Fruit fly (Drosophila melanogaster) whole organism, embryonic: ENCODE results near the gene Pde11.
A peak's percentile ranks its signal among the peaks of the same experiment; 100 is the strongest.

ENCODE experiments used
- ATbp ChIP-seq: fragments of 200-800 bp; sonication (Bioruptor generic); optimal IDR thresholded peaks from 2 replicates; lab custom pipeline; 2017; ENCODE audit warnings: missing biosample characterization, mild to moderate bottlenecking, missing genetic modification characterization, missing genetic modification reagents
- B-H1 ChIP-seq: fragments of 200-800 bp; sonication (Bioruptor generic); IDR thresholded peaks from 3 replicates; pipeline ENCODE4 v1.3.6; 2022; ENCODE audit warnings: missing biosample characterization, missing genetic modification characterization
- CG10267 ChIP-seq: fragments of 200-800 bp; sonication (Bioruptor generic); optimal IDR thresholded peaks from 2 replicates; lab custom pipeline; 2018; ENCODE audit warnings: missing biosample characterization, mild to moderate bottlenecking, missing genetic modification characterization, moderate library complexity
- CG10431 ChIP-seq: fragments of 200-800 bp; sonication (Bioruptor generic); optimal IDR thresholded peaks from 3 replicates; lab custom pipeline; 2018; ENCODE audit warnings: missing biosample characterization, mild to moderate bottlenecking, missing genetic modification characterization
- CG11695 ChIP-seq: fragments of 200-800 bp; sonication (Bioruptor generic); IDR thresholded peaks from 3 replicates; pipeline ENCODE4 v1.3.6; 2022; ENCODE audit warnings: missing biosample characterization, missing genetic modification characterization
- CG12942 ChIP-seq: fragments of 200-800 bp; sonication (Bioruptor generic); optimal IDR thresholded peaks from 3 replicates; lab custom pipeline; 2016; ENCODE audit warnings: missing biosample characterization, missing genetic modification characterization
- CG13624 ChIP-seq: fragments of 200-800 bp; sonication (Bioruptor generic); optimal IDR thresholded peaks from 2 replicates; lab custom pipeline; 2016; ENCODE audit warnings: missing biosample characterization, missing genetic modification characterization
- CG17361 ChIP-seq: fragments of 200-800 bp; sonication (Bioruptor generic); IDR thresholded peaks from 3 replicates; pipeline ENCODE4 v1.3.6; 2022; ENCODE audit warnings: missing biosample characterization, missing genetic modification characterization
- CG17829 ChIP-seq: fragments of 200-800 bp; optimal IDR thresholded peaks from 2 replicates; lab custom pipeline; 2019; ENCODE audit warnings: missing biosample characterization, mild to moderate bottlenecking, missing genetic modification characterization, moderate library complexity
- CG31388 ChIP-seq: fragments of 200-800 bp; sonication (Bioruptor generic); optimal IDR thresholded peaks from 2 replicates; lab custom pipeline; 2016; ENCODE audit warnings: missing biosample characterization, missing genetic modification characterization
- CG3163 ChIP-seq: fragments of 200-800 bp; sonication (Bioruptor generic); optimal IDR thresholded peaks from 3 replicates; lab custom pipeline; 2016; ENCODE audit warnings: missing biosample characterization, missing genetic modification characterization
- CG3281 ChIP-seq: fragments of 200-800 bp; sonication (Bioruptor generic); optimal IDR thresholded peaks from 3 replicates; lab custom pipeline; 2017; ENCODE audit warnings: missing biosample characterization, mild to moderate bottlenecking, missing genetic modification characterization
- CG34224 ChIP-seq: fragments of 200-800 bp; sonication (Bioruptor generic); IDR thresholded peaks from 3 replicates; pipeline ENCODE4 v1.3.6; 2022; ENCODE audit warnings: missing biosample characterization, missing genetic modification characterization; ENCODE audit not compliant: partially characterized antibody
- CG34376 ChIP-seq: fragments of 200-800 bp; sonication (Bioruptor generic); optimal IDR thresholded peaks from 2 replicates; lab custom pipeline; 2018; ENCODE audit warnings: missing biosample characterization, mild to moderate bottlenecking, missing genetic modification characterization
- CG4404 ChIP-seq: fragments of 200-800 bp; sonication (Bioruptor generic); IDR thresholded peaks from 2 replicates; pipeline ENCODE4 v1.3.6; 2022; ENCODE audit warnings: missing biosample characterization, missing genetic modification characterization
- CG4820 ChIP-seq: fragments of 200-800 bp; sonication (Bioruptor generic); optimal IDR thresholded peaks from 3 replicates; lab custom pipeline; 2016; ENCODE audit warnings: missing biosample characterization, missing genetic modification characterization
- CG6689 ChIP-seq: fragments of 200-800 bp; sonication (Bioruptor generic); IDR thresholded peaks from 2 replicates; pipeline ENCODE4 v1.3.6; 2022; ENCODE audit warnings: missing biosample characterization, missing genetic modification characterization
- CG7372 ChIP-seq: fragments of 200-800 bp; sonication (Bioruptor generic); IDR thresholded peaks from 2 replicates; pipeline ENCODE4 v1.3.6; 2022; ENCODE audit warnings: missing biosample characterization, missing genetic modification characterization
- CG7987 ChIP-seq: fragments of 200-800 bp; sonication (Bioruptor generic); optimal IDR thresholded peaks from 2 replicates; lab custom pipeline; 2018; ENCODE audit warnings: missing biosample characterization, mild to moderate bottlenecking, missing genetic modification characterization, moderate library complexity
- Camta ChIP-seq: fragments of 200-800 bp; sonication (Bioruptor generic); optimal IDR thresholded peaks from 2 replicates; lab custom pipeline; 2016; ENCODE audit warnings: missing biosample characterization, missing genetic modification characterization
- CkIIα-i1 ChIP-seq: fragments of 200-800 bp; sonication (Bioruptor generic); IDR thresholded peaks from 2 replicates; pipeline ENCODE4 v1.3.6; 2022; ENCODE audit warnings: missing biosample characterization, missing genetic modification characterization
- Dip2 ChIP-seq: fragments of 200-800 bp; sonication (Bioruptor generic); IDR thresholded peaks from 2 replicates; pipeline ENCODE4 v1.3.6; 2022; ENCODE audit warnings: missing biosample characterization, missing genetic modification characterization
- Elba2 ChIP-seq: fragments of 200-800 bp; sonication (Bioruptor generic); optimal IDR thresholded peaks from 3 replicates; lab custom pipeline; 2016; ENCODE audit warnings: missing biosample characterization, missing genetic modification characterization
- Hr39 ChIP-seq: fragments of >200 bp; optimal IDR thresholded peaks from 2 replicates; lab custom pipeline; 2017
- Myb ChIP-seq: fragments of 200-800 bp; sonication (Bioruptor generic); optimal IDR thresholded peaks from 2 replicates; lab custom pipeline; 2016; ENCODE audit warnings: missing biosample characterization, missing genetic modification characterization
- NC2α ChIP-seq: fragments of 200-800 bp; sonication (Bioruptor generic); optimal IDR thresholded peaks from 2 replicates; lab custom pipeline; 2016; ENCODE audit warnings: missing biosample characterization, missing genetic modification characterization
- Oaz ChIP-seq: fragments of 200-800 bp; sonication (Bioruptor generic); IDR thresholded peaks from 2 replicates; pipeline ENCODE4 v1.3.6; 2022; ENCODE audit warnings: missing biosample characterization, missing genetic modification characterization
- Rfx ChIP-seq: fragments of 200-800 bp; sonication (Bioruptor generic); IDR thresholded peaks from 2 replicates; pipeline ENCODE4 v1.3.6; 2022; ENCODE audit warnings: missing biosample characterization, missing genetic modification characterization
- Scr ChIP-seq: fragments of 200-800 bp; sonication (Bioruptor generic); IDR thresholded peaks from 2 replicates; pipeline ENCODE4 v1.3.6; 2022; ENCODE audit warnings: missing biosample characterization, missing genetic modification characterization; ENCODE audit not compliant: partially characterized antibody
- Six4 ChIP-seq: fragments of 200-800 bp; sonication (Bioruptor generic); optimal IDR thresholded peaks from 2 replicates; lab custom pipeline; 2016; ENCODE audit warnings: missing biosample characterization, missing genetic modification characterization
- Spps ChIP-seq: fragments of 200-800 bp; sonication (Bioruptor generic); optimal IDR thresholded peaks from 2 replicates; lab custom pipeline; 2018; ENCODE audit warnings: missing biosample characterization, mild to moderate bottlenecking, missing genetic modification characterization
- Sry-δ ChIP-seq: fragments of 200-800 bp; sonication (Bioruptor generic); optimal IDR thresholded peaks from 2 replicates; lab custom pipeline; 2016; ENCODE audit warnings: missing biosample characterization, missing genetic modification characterization
- bab2 ChIP-seq: fragments of 200-800 bp; sonication (Bioruptor generic); optimal IDR thresholded peaks from 2 replicates; lab custom pipeline; 2016; ENCODE audit warnings: missing biosample characterization, missing genetic modification characterization
- caup ChIP-seq: fragments of 200-800 bp; sonication (Bioruptor generic); optimal IDR thresholded peaks from 3 replicates; lab custom pipeline; 2017; ENCODE audit warnings: missing biosample characterization, mild to moderate bottlenecking, missing genetic modification characterization, moderate library complexity; ENCODE audit not compliant: severe bottlenecking
- cg ChIP-seq: fragments of 200-800 bp; sonication (Bioruptor generic); optimal IDR thresholded peaks from 3 replicates; lab custom pipeline; 2019; ENCODE audit warnings: missing biosample characterization, mild to moderate bottlenecking, missing genetic modification characterization, moderate library complexity
- chif ChIP-seq, 2 experiments: fragments of 200-800 bp; sonication (Bioruptor generic); optimal IDR thresholded peaks; 3 replicates each; lab custom pipeline; 2016; ENCODE audit warnings: missing biosample characterization in 2 of 2, missing genetic modification characterization in 2 of 2
- da ChIP-seq: fragments of 200-800 bp; sonication (Bioruptor generic); optimal IDR thresholded peaks from 2 replicates; lab custom pipeline; 2016; ENCODE audit warnings: missing biosample characterization, missing genetic modification characterization
- dan ChIP-seq: fragments of 200-800 bp; sonication (Bioruptor generic); IDR thresholded peaks from 2 replicates; pipeline ENCODE4 v1.3.6; 2022; ENCODE audit warnings: missing biosample characterization, missing genetic modification characterization
- eyg ChIP-seq: fragments of 200-800 bp; sonication (Bioruptor generic); optimal IDR thresholded peaks from 3 replicates; lab custom pipeline; 2016; ENCODE audit warnings: missing biosample characterization, missing genetic modification characterization
- gcm2 ChIP-seq: fragments of 200-800 bp; sonication (Bioruptor generic); optimal IDR thresholded peaks from 2 replicates; lab custom pipeline; 2016; ENCODE audit warnings: missing biosample characterization, missing genetic modification characterization
- gfzf ChIP-seq: fragments of 200-800 bp; sonication (Bioruptor generic); optimal IDR thresholded peaks from 2 replicates; lab custom pipeline; 2016; ENCODE audit warnings: missing biosample characterization, mild to moderate bottlenecking, missing genetic modification characterization, moderate library complexity
- gsb ChIP-seq: fragments of 200-800 bp; sonication (Bioruptor generic); IDR thresholded peaks from 2 replicates; pipeline ENCODE4 v1.3.6; 2022; ENCODE audit warnings: missing biosample characterization, missing genetic modification characterization
- lab ChIP-seq: fragments of 200-800 bp; sonication (Bioruptor generic); optimal IDR thresholded peaks from 3 replicates; lab custom pipeline; 2017; ENCODE audit warnings: missing biosample characterization, missing genetic modification characterization, mild to moderate bottlenecking, moderate library complexity, missing genetic modification reagents
- lilli ChIP-seq: fragments of 200-800 bp; sonication (Bioruptor generic); optimal IDR thresholded peaks from 3 replicates; lab custom pipeline; 2016; ENCODE audit warnings: missing biosample characterization, missing genetic modification characterization
- lmd ChIP-seq: fragments of 200-800 bp; sonication (Bioruptor generic); IDR thresholded peaks from 2 replicates; pipeline ENCODE4 v1.3.6; 2022; ENCODE audit warnings: missing biosample characterization, missing genetic modification characterization
- pzg ChIP-seq: fragments of 200-800 bp; sonication (Bioruptor generic); optimal IDR thresholded peaks from 3 replicates; lab custom pipeline; 2018; ENCODE audit warnings: missing biosample characterization, mild to moderate bottlenecking, missing genetic modification characterization, moderate library complexity
- sisA ChIP-seq: fragments of 200-800 bp; sonication (Bioruptor generic); IDR thresholded peaks from 2 replicates; pipeline ENCODE4 v1.3.6; 2022; ENCODE audit warnings: missing biosample characterization, missing genetic modification characterization
- tgo ChIP-seq: fragments of 200-800 bp; sonication (Bioruptor generic); IDR thresholded peaks from 3 replicates; pipeline ENCODE4 v1.3.6; 2022; ENCODE audit warnings: missing biosample characterization, missing genetic modification characterization
- tup ChIP-seq: fragments of 200-800 bp; sonication (Bioruptor generic); optimal IDR thresholded peaks from 2 replicates; lab custom pipeline; 2016; ENCODE audit warnings: missing biosample characterization, mild to moderate bottlenecking, missing genetic modification characterization, moderate library complexity
- twi ChIP-seq: fragments of 200-800 bp; optimal IDR thresholded peaks from 2 replicates; lab custom pipeline; 2019; ENCODE audit warnings: missing biosample characterization, mild to moderate bottlenecking, missing genetic modification characterization, moderate library complexity
- wor ChIP-seq: fragments of 200-800 bp; sonication (Bioruptor generic); IDR thresholded peaks from 2 replicates; pipeline ENCODE4 v1.3.6; 2022; ENCODE audit warnings: missing biosample characterization, missing genetic modification characterization
- zf30C ChIP-seq: fragments of 200-800 bp; sonication (Bioruptor generic); optimal IDR thresholded peaks from 3 replicates; lab custom pipeline; 2018; ENCODE audit warnings: missing biosample characterization, mild to moderate bottlenecking, missing genetic modification characterization

Gene Pde11

DNA sequence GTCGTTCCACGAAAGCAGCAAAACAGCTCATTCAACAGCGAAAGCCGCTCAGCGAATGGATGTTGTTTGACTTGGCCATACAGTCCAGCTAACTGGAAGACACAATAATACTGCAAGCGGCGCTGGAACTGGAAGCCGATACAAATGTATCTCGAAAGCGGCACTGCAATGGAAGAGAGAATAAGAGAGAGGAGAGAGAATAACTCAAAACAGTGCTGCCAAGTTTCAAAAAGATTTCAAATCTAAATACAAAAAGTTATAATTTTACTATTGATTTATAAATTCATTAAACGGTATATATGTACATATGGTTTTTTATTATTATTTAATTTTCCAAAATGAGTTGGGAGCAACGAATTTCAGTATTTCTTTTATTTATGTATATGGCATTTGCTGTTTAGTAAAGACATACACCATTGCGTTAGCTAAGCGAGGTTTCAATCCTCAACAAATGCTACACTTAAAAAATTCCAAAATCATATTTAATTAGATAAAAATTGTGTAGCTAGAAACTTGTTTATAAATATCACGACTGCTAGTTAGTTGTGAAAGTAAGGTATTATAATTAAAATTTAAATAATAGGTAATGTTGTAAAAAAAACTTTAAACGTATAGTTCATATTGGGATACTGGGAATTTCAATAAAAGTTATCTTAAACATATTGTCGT, 105.6 kb downstream of the Pde11 start, which contains the start of gene CG10283 (continued):
- no peak for TF ChIP-seq CG34224
- peak; percentile 35 for TF ChIP-seq CG3163 (GFP tag; lab: Kevin White, UChicago)
- TF ChIP-seq gcm2 (GFP tag; lab: Kevin White, UChicago): no peak
- TF ChIP-seq Scr (GFP tag; lab: Robert Waterston, UW): no peak; the same call in none of the 2 replicates
- TF ChIP-seq sisA (GFP tag; lab: Robert Waterston, UW): no peak
- no peak for TF ChIP-seq CG6689 (GFP tag; lab: Robert Waterston, UW)
- TF ChIP-seq CG34376: no peak
- no peak; the same call in 1 of the 2 replicates for TF ChIP-seq lmd
- peak; percentile 96 for TF ChIP-seq zf30C
- peak; percentile 39 for TF ChIP-seq CG12942
- no peak for TF ChIP-seq CG10431 (GFP tag; lab: Kevin White, UChicago)
- no peak for TF ChIP-seq Spps (tag; lab: Kevin White, UChicago)
- TF ChIP-seq Rfx (GFP tag; lab: Robert Waterston, UW): peak; percentile 58; the same call in 1 of the 2 replicates
- no peak for TF ChIP-seq gsb
- TF ChIP-seq Camta (GFP tag; lab: Kevin White, UChicago): no peak
- no peak for TF ChIP-seq lab (GFP tag; lab: Kevin White, UChicago)
- TF ChIP-seq Elba2 (GFP tag; lab: Kevin White, UChicago): no peak
- TF ChIP-seq eyg (GFP tag; lab: Kevin White, UChicago): no peak
- no peak for TF ChIP-seq bab2
- no peak for TF ChIP-seq CG4820 (GFP tag; lab: Kevin White, UChicago)
- TF ChIP-seq Dip2: no peak
- no peak for TF ChIP-seq CG3281 (GFP tag; lab: Kevin White, UChicago)
- peak; percentile 14 for TF ChIP-seq lilli
- TF ChIP-seq gfzf (GFP tag; lab: Kevin White, UChicago): peak; percentile 54
- no peak for TF ChIP-seq CG7372 (GFP tag; lab: Robert Waterston, UW)
- no peak for TF ChIP-seq caup (GFP tag; lab: Kevin White, UChicago)
- TF ChIP-seq CkIIα-i1 (GFP tag; lab: Robert Waterston, UW): no peak
- TF ChIP-seq tgo (GFP tag; lab: Robert Waterston, UW): peak; percentile 52; the same call in 2 of the 3 replicates
- TF ChIP-seq CG7987 (GFP tag; lab: Kevin White, UChicago): no peak
- TF ChIP-seq NC2α (GFP tag; lab: Kevin White, UChicago): no peak
- no peak for TF ChIP-seq Sry-δ
- TF ChIP-seq twi (tag; lab: Kevin White, UChicago): no peak
- no peak for TF ChIP-seq chif (GFP tag; optimal IDR thresholded peaks at IDR 0.05; lab: Kevin White, UChicago)
- no peak for TF ChIP-seq Hr39 (lab: Kevin White, UChicago)
- TF ChIP-seq da (GFP tag; lab: Kevin White, UChicago): no peak
- no peak for TF ChIP-seq tup
- no peak for TF ChIP-seq CG31388 (GFP tag; lab: Kevin White, UChicago)
- peak; percentile 29 for TF ChIP-seq cg (GFP tag; lab: Kevin White, UChicago)
- TF ChIP-seq CG13624: no peak
- no peak for TF ChIP-seq B-H1 (GFP tag; lab: Robert Waterston, UW)
- peak; percentile 36 for TF ChIP-seq pzg
- TF ChIP-seq CG10267 (tag; lab: Kevin White, UChicago): peak; percentile 71
- TF ChIP-seq Six4 (GFP tag; lab: Kevin White, UChicago): no peak
- peak; percentile 68 for TF ChIP-seq CG17361 (GFP tag; lab: Robert Waterston, UW)
- TF ChIP-seq CG17829 (tag; lab: Kevin White, UChicago): peak; percentile 45
- TF ChIP-seq CG11695 (GFP tag; lab: Robert Waterston, UW): no peak
- TF ChIP-seq ATbp (GFP tag; lab: Kevin White, UChicago): no peak
- no peak for TF ChIP-seq dan (GFP tag; lab: Robert Waterston, UW)
- no peak for TF ChIP-seq Oaz
- no peak for TF ChIP-seq wor (GFP tag; lab: Robert Waterston, UW)
- TF ChIP-seq Myb (GFP tag; lab: Kevin White, UChicago): no peak
- no peak for TF ChIP-seq CG4404 (GFP tag; lab: Robert Waterston, UW)
